Fruit fly (Drosophila melanogaster): Measurements from ENCODE around the gene PIG-P.

The PIG-P gene

dm6 chr3R:26020244-26021171 is 37.5 kb downstream of the PIG-P start (continued):
- TF ChIP-seq dm (GFP tag; optimal IDR thresholded peaks at IDR 0.05) (no peak), crp (GFP tag; optimal IDR thresholded peaks at IDR 0.05) (peak in 1 of 2 experiments; percentile 21), abd-A (tag; optimal IDR thresholded peaks at IDR 0.05) (peak; percentile 87), CG12659 (GFP tag; optimal IDR thresholded peaks at IDR 0.05) (peak; percentile 69), HHEX (GFP tag; optimal IDR thresholded peaks at IDR 0.05) (peak; percentile 44), E2f1 (GFP tag; IDR thresholded peaks at IDR 0.05) (peak; percentile 62), CG8765 (GFP tag; IDR thresholded peaks at IDR 0.05) (no peak), CG18262 (tag; optimal IDR thresholded peaks at IDR 0.05) (peak; percentile 73), al (GFP tag; IDR thresholded peaks at IDR 0.05) (peak; percentile 29; the same call in 1 of the 2 replicates), CG10959 (GFP tag; IDR thresholded peaks at IDR 0.05) (no peak), CG10147 (GFP tag; optimal IDR thresholded peaks at IDR 0.05) (peak; percentile 42), trh (GFP tag; optimal IDR thresholded peaks at IDR 0.05) (peak; percentile 43), lbe (GFP tag; optimal IDR thresholded peaks at IDR 0.05) (peak; percentile 46), Aef1 (GFP tag; IDR thresholded peaks at IDR 0.05) (peak; percentile 34; the same call in 1 of the 3 replicates), CG6689 (GFP tag; IDR thresholded peaks at IDR 0.05) (peak; percentile 64), ERR (GFP tag; optimal IDR thresholded peaks at IDR 0.05) (no peak), da (GFP tag; optimal IDR thresholded peaks at IDR 0.05) (no peak), Dip2 (GFP tag; IDR thresholded peaks at IDR 0.05) (no peak), Sox102F (GFP tag; optimal IDR thresholded peaks at IDR 0.05) (peak; percentile 78), Meics (GFP tag; optimal IDR thresholded peaks at IDR 0.05) (peak; percentile 71), Asciz (GFP tag; optimal IDR thresholded peaks at IDR 0.05) (peak; percentile 79), CG30431 (GFP tag; optimal IDR thresholded peaks at IDR 0.05) (peak; percentile 6), disco-r (GFP tag; optimal IDR thresholded peaks at IDR 0.05) (no peak), CG9797 (GFP tag; optimal IDR thresholded peaks at IDR 0.05) (no peak), tin (GFP tag; optimal IDR thresholded peaks at IDR 0.05) (peak; percentile 45), fd102C (GFP tag; optimal IDR thresholded peaks at IDR 0.05) (no peak), CG17186 (GFP tag; optimal IDR thresholded peaks at IDR 0.05) (no peak), CG6272 (GFP tag; IDR thresholded peaks at IDR 0.05) (no peak), slbo (GFP tag; IDR thresholded peaks at IDR 0.05) (peak; percentile 43), CG9932 (GFP tag; IDR thresholded peaks at IDR 0.05) (no peak), MESR4 (GFP tag; optimal IDR thresholded peaks at IDR 0.05) (no peak), CG5245 (GFP tag; optimal IDR thresholded peaks at IDR 0.05) (peak; percentile 52), seq (GFP tag; IDR thresholded peaks at IDR 0.05) (peak; percentile 30; the same call in 1 of the 2 replicates), HmgZ (tag; optimal IDR thresholded peaks at IDR 0.05) (no peak), lola (GFP tag; optimal IDR thresholded peaks at IDR 0.05) (peak in 1 of 3 experiments; percentile 70), aop (GFP tag; IDR thresholded peaks at IDR 0.05) (no peak), chif (GFP tag; optimal IDR thresholded peaks at IDR 0.05) (peak; percentile 30 to 48), CkIIα-i1 (GFP tag; IDR thresholded peaks at IDR 0.05) (no peak), croc (GFP tag; conservative IDR thresholded peaks at IDR 0.05) (peak; percentile 44; the same call in 2 of the 3 replicates), CG4424 (GFP tag; optimal IDR thresholded peaks at IDR 0.05) (peak; percentile 58), Fer2 (tag; optimal IDR thresholded peaks at IDR 0.05) (peak; percentile 8), CG7271 (tag; optimal IDR thresholded peaks at IDR 0.05) (no peak), vvl (GFP tag; IDR thresholded peaks at IDR 0.05) (peak; percentile 62), TFAM (GFP tag; optimal IDR thresholded peaks at IDR 0.05) (no peak), en (GFP tag; optimal IDR thresholded peaks at IDR 0.05) (no peak), Hr39 (optimal IDR thresholded peaks at IDR 0.05) (no peak), CTCF (GFP tag; optimal IDR thresholded peaks at IDR 0.05) (peak; percentile 10), stwl (tag; optimal IDR thresholded peaks at IDR 0.05) (no peak), HLHmδ (GFP tag; optimal IDR thresholded peaks at IDR 0.05) (peak; percentile 99)

Measured in whole organism, embryonic.